Fruit fly (Drosophila melanogaster) whole organism, adult: ENCODE results near the gene CG7182.

Source experiments
- CG11617 ChIP-seq: fragments of 200-800 bp; sonication (Bioruptor generic); optimal IDR thresholded peaks from 2 replicates; lab custom pipeline; 2017; ENCODE audit warnings: mild to moderate bottlenecking, missing biosample characterization, missing genetic modification reagents, missing genetic modification characterization
- CG12768 ChIP-seq: fragments of 200-800 bp; sonication (Bioruptor generic); optimal IDR thresholded peaks from 2 replicates; lab custom pipeline; 2017; ENCODE audit warnings: missing biosample characterization, missing genetic modification characterization, mild to moderate bottlenecking, moderate library complexity, missing genetic modification reagents
- CG14711 ChIP-seq: fragments of 200-800 bp; sonication (Bioruptor generic); optimal IDR thresholded peaks from 2 replicates; lab custom pipeline; 2018; ENCODE audit warnings: missing biosample characterization, mild to moderate bottlenecking, missing genetic modification characterization, moderate library complexity
- CG1620 ChIP-seq: fragments of 200-800 bp; sonication (Bioruptor generic); optimal IDR thresholded peaks from 2 replicates; lab custom pipeline; 2016; ENCODE audit warnings: missing biosample characterization, missing genetic modification characterization
- CG33017 ChIP-seq: fragments of 200-800 bp; sonication (Bioruptor generic); optimal IDR thresholded peaks from 2 replicates; lab custom pipeline; 2018; ENCODE audit warnings: missing biosample characterization, mild to moderate bottlenecking, missing genetic modification characterization, moderate library complexity
- CG5204 ChIP-seq: fragments of 200-800 bp; sonication (Bioruptor generic); optimal IDR thresholded peaks from 2 replicates; lab custom pipeline; 2016; ENCODE audit warnings: missing biosample characterization, missing genetic modification characterization
- CG7045 ChIP-seq: fragments of 200-800 bp; sonication (Bioruptor generic); optimal IDR thresholded peaks from 2 replicates; lab custom pipeline; 2017; ENCODE audit warnings: missing biosample characterization, mild to moderate bottlenecking, missing genetic modification characterization
- CG7101 ChIP-seq: fragments of 200-800 bp; sonication (Bioruptor generic); optimal IDR thresholded peaks from 2 replicates; lab custom pipeline; 2018; ENCODE audit warnings: missing biosample characterization, mild to moderate bottlenecking, missing genetic modification characterization, moderate library complexity
- Clk ChIP-seq: fragments of 200-800 bp; sonication (Bioruptor generic); optimal IDR thresholded peaks from 2 replicates; lab custom pipeline; 2017; ENCODE audit warnings: missing biosample characterization, missing genetic modification characterization
- Crg-1 ChIP-seq: fragments of 200-800 bp; sonication (Bioruptor generic); optimal IDR thresholded peaks from 2 replicates; lab custom pipeline; 2016; ENCODE audit warnings: missing biosample characterization, missing genetic modification characterization
- Hr96 ChIP-seq: fragments of 200-800 bp; sonication (Bioruptor generic); optimal IDR thresholded peaks from 2 replicates; lab custom pipeline; 2016; ENCODE audit warnings: missing biosample characterization, missing genetic modification characterization
- Mnt ChIP-seq: fragments of 200-800 bp; sonication (Bioruptor generic); optimal IDR thresholded peaks from 2 replicates; lab custom pipeline; 2016; ENCODE audit warnings: missing biosample characterization, mild to moderate bottlenecking, missing genetic modification characterization
- bab1 ChIP-seq: fragments of 200-800 bp; sonication (Bioruptor generic); optimal IDR thresholded peaks from 3 replicates; lab custom pipeline; 2019; ENCODE audit warnings: missing biosample characterization, mild to moderate bottlenecking, missing genetic modification characterization, moderate library complexity
- cic ChIP-seq: fragments of 200-800 bp; sonication (Bioruptor generic); optimal IDR thresholded peaks from 2 replicates; lab custom pipeline; 2017; ENCODE audit warnings: missing biosample characterization, mild to moderate bottlenecking, missing genetic modification characterization, moderate library complexity
- cnc ChIP-seq, 2 experiments: fragments of >200 bp; optimal IDR thresholded peaks; 2 replicates each; lab custom pipeline; 2017
- kay ChIP-seq: fragments of 200-800 bp; sonication (Bioruptor generic); peaks from one replicate; lab custom pipeline; 2016; ENCODE audit warnings: missing biosample characterization, missing genetic modification characterization, borderline replicate concordance
- ovo ChIP-seq: fragments of 200-800 bp; sonication (Bioruptor generic); optimal IDR thresholded peaks from 2 replicates; lab custom pipeline; 2016; ENCODE audit warnings: missing biosample characterization, missing genetic modification characterization
- pad ChIP-seq: fragments of 200-800 bp; sonication (Bioruptor generic); optimal IDR thresholded peaks from 3 replicates; lab custom pipeline; 2017; ENCODE audit warnings: missing biosample characterization, missing genetic modification characterization, mild to moderate bottlenecking, moderate library complexity, missing genetic modification reagents
- tj ChIP-seq: fragments of 200-800 bp; sonication (Bioruptor generic); optimal IDR thresholded peaks from 3 replicates; lab custom pipeline; 2017; ENCODE audit warnings: missing biosample characterization, mild to moderate bottlenecking, missing genetic modification characterization, moderate library complexity
- toe ChIP-seq: fragments of 200-800 bp; sonication (Bioruptor generic); optimal IDR thresholded peaks from 2 replicates; lab custom pipeline; 2016; ENCODE audit warnings: missing biosample characterization, missing genetic modification characterization

The CG7182 gene

DNA sequence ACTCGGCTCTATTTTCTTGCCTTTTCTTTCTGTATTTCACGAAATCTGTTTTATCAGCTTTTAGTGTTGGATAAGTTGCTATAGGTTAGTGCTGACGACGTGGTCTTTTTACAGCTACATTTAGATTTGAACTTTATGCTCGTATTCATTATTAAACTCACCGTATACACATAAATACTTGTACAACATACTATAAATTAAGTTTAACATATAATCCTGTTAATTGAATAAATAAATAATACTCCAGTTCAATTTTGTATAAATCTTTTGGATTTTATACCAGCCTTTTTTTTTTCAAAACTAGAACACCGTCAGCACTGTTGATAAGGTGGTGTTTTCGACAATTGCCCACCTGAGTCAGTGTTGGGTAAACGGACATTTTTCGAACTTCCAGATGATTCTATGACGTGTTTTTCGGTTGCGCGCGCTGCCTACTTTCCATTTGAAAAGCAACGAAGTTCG lies 37.3 kb downstream of the CG7182 start, which contains the start of gene BI-1:
Gene BI-1 (minus strand): TSS at position 51 of the 462 bp plus-strand sequence.
- TF ChIP-seq CG14711 (tag; lab: Kevin White, UChicago) (peak; percentile 72), Hr96 (GFP tag; lab: Kevin White, UChicago) (no peak), cic (GFP tag; lab: Kevin White, UChicago) (peak; percentile 28), CG11617 (GFP tag; lab: Kevin White, UChicago) (peak; percentile 78), CG33017 (tag; lab: Kevin White, UChicago) (peak; percentile 80), tj (GFP tag; lab: Kevin White, UChicago) (peak; percentile 76), CG1620 (GFP tag; lab: Kevin White, UChicago) (peak; percentile 79), CG5204 (GFP tag; lab: Kevin White, UChicago) (no peak), CG7101 (tag; lab: Kevin White, UChicago) (peak; percentile 90), ovo (GFP tag; lab: Kevin White, UChicago) (peak; percentile 28), toe (no peak), Mnt (peak; percentile 69), Crg-1 (peak; percentile 82), cnc (optimal IDR thresholded peaks at IDR 0.05; lab: Kevin White, UChicago) (no peak), Clk (GFP tag; lab: Kevin White, UChicago) (peak; percentile 81), pad (GFP tag; lab: Kevin White, UChicago) (peak; percentile 87), CG7045 (GFP tag; lab: Kevin White, UChicago) (peak; percentile 80), kay (GFP tag; lab: Kevin White, UChicago) (peak; percentile 98), bab1 (GFP tag; lab: Kevin White, UChicago) (peak; percentile 59), CG12768 (peak; percentile 89)

DNA sequence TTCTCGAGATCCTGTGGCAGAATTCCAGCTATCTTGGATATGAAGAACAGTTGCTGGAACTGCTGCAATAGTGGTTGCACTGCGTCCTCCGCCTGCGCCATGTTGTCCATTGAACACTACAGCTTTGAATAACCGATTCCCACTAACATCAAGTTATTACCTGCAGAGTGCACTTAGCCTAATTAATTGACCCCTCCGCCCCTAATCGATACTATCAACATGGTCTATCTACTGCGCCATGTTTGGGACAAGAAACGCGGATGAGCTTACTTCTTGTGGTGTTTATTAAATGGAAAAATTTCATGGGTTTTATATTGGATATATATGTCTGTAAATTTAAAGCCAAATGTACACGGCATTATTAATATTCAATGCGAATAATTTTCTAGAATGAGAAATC lies 39.3 kb downstream of the CG7182 start, which contains the start of gene Gr66a:
Gene Gr66a (minus strand): TSS at position 101 of the 400 bp plus-strand sequence.
- TF ChIP-seq Clk (GFP tag; lab: Kevin White, UChicago) (no peak), pad (GFP tag; lab: Kevin White, UChicago) (no peak), CG5204 (GFP tag; lab: Kevin White, UChicago) (no peak), toe (no peak), CG7045 (GFP tag; lab: Kevin White, UChicago) (no peak), CG1620 (GFP tag; lab: Kevin White, UChicago) (no peak), CG33017 (tag; lab: Kevin White, UChicago) (no peak), CG11617 (GFP tag; lab: Kevin White, UChicago) (no peak), kay (GFP tag; lab: Kevin White, UChicago) (no peak), Crg-1 (no peak), CG7101 (tag; lab: Kevin White, UChicago) (no peak), Mnt (no peak), cnc (optimal IDR thresholded peaks at IDR 0.05; lab: Kevin White, UChicago) (no peak), CG12768 (no peak), tj (GFP tag; lab: Kevin White, UChicago) (no peak), cic (GFP tag; lab: Kevin White, UChicago) (no peak), bab1 (GFP tag; lab: Kevin White, UChicago) (no peak), ovo (GFP tag; lab: Kevin White, UChicago) (no peak), Hr96 (GFP tag; lab: Kevin White, UChicago) (no peak)

- TF ChIP-seq cic (GFP tag; lab: Kevin White, UChicago) (no peak), pad (GFP tag; lab: Kevin White, UChicago) (no peak), CG5204 (GFP tag; lab: Kevin White, UChicago) (no peak), CG11617 (GFP tag; lab: Kevin White, UChicago) (peak; percentile 9), cnc (optimal IDR thresholded peaks at IDR 0.05; lab: Kevin White, UChicago) (no peak), bab1 (GFP tag; lab: Kevin White, UChicago) (peak; percentile 15), toe (no peak), Hr96 (GFP tag; lab: Kevin White, UChicago) (no peak), CG12768 (peak; percentile 18), tj (GFP tag; lab: Kevin White, UChicago) (no peak), kay (GFP tag; lab: Kevin White, UChicago) (no peak), CG33017 (tag; lab: Kevin White, UChicago) (peak; percentile 25), CG14711 (tag; lab: Kevin White, UChicago) (no peak), CG7101 (tag; lab: Kevin White, UChicago) (no peak), CG7045 (GFP tag; lab: Kevin White, UChicago) (no peak), Clk (GFP tag; lab: Kevin White, UChicago) (no peak), Mnt (no peak), ovo (GFP tag; lab: Kevin White, UChicago) (no peak), CG1620 (GFP tag; lab: Kevin White, UChicago) (no peak)
These were observed 42.3 kb downstream of the CG7182 start, which contains the start of the genes CG7194 and Sbp2 for dm6 chr3L:8303912-8304311. Gene CG7194 (minus strand): TSS chr3L:8304059. Gene Sbp2 (plus strand): TSS chr3L:8304157.

dm6 chr3L:8299224-8300130 lies 46.7 kb downstream of the CG7182 start, which contains the start of the genes Arl5 and CG13671:
Gene Arl5 (minus strand): TSS chr3L:8299839.
Gene CG13671 (plus strand): TSS chr3L:8300064.
- no peak for TF ChIP-seq CG5204 (GFP tag; lab: Kevin White, UChicago)
- no peak for TF ChIP-seq toe
- TF ChIP-seq CG11617 (GFP tag; lab: Kevin White, UChicago), result peak; percentile 82
- TF ChIP-seq CG7101 (tag; lab: Kevin White, UChicago), result peak; percentile 80
- TF ChIP-seq ovo (GFP tag; lab: Kevin White, UChicago), result peak; percentile 83
- TF ChIP-seq Clk (GFP tag; lab: Kevin White, UChicago), result peak; percentile 60
- no peak for TF ChIP-seq cnc (optimal IDR thresholded peaks at IDR 0.05; lab: Kevin White, UChicago)
- TF ChIP-seq CG1620 (GFP tag; lab: Kevin White, UChicago), result peak; percentile 66
- TF ChIP-seq tj (GFP tag; lab: Kevin White, UChicago), result peak; percentile 31
- peak; percentile 32 for TF ChIP-seq Mnt
- TF ChIP-seq kay (GFP tag; lab: Kevin White, UChicago), result no peak
- peak; percentile 54 for TF ChIP-seq cic (GFP tag; lab: Kevin White, UChicago)
- peak; percentile 66 for TF ChIP-seq CG7045 (GFP tag; lab: Kevin White, UChicago)
- peak; percentile 83 for TF ChIP-seq CG14711 (tag; lab: Kevin White, UChicago)
- TF ChIP-seq Hr96 (GFP tag; lab: Kevin White, UChicago), result no peak
- peak; percentile 44 for TF ChIP-seq CG33017 (tag; lab: Kevin White, UChicago)
- peak; percentile 72 for TF ChIP-seq Crg-1
- TF ChIP-seq bab1 (GFP tag; lab: Kevin White, UChicago), result peak; percentile 84
- TF ChIP-seq CG12768, result peak; percentile 57
- TF ChIP-seq pad (GFP tag; lab: Kevin White, UChicago), result peak; percentile 100
